1 fruit fly cellular context compared by ENCODE assay signal in genomic region chr3R:16403023-16403733, dm6.
A peak's percentile ranks its signal among the peaks of the same experiment; 100 is the strongest.
TF ChIP-seq lines count a peak whose summit lies in the region.

ss (minus strand) TSS chr3R:16403690.

TF ChIP-seq in whole organism, embryonic, 481 proteins besides CTCF, POLR2A, EP300 and RAD21 (continued from another document):
- TF ChIP-seq E2f2 (GFP tag; IDR thresholded peaks at IDR 0.05; lab: Robert Waterston, UW): no peak
- TF ChIP-seq D19B (GFP tag; optimal IDR thresholded peaks at IDR 0.05; lab: Kevin White, UChicago): no peak
- TF ChIP-seq YL-1 (GFP tag; optimal IDR thresholded peaks at IDR 0.05; lab: Kevin White, UChicago): no peak
- TF ChIP-seq Chrac-16 (GFP tag; optimal IDR thresholded peaks at IDR 0.05; lab: Kevin White, UChicago): no peak
- TF ChIP-seq CG15269 (tag; optimal IDR thresholded peaks at IDR 0.05; lab: Kevin White, UChicago): no peak
- no peak for TF ChIP-seq chn (GFP tag; optimal IDR thresholded peaks at IDR 0.05; lab: Kevin White, UChicago)
- TF ChIP-seq CG9817 (tag; optimal IDR thresholded peaks at IDR 0.05; lab: Kevin White, UChicago): no peak
- no peak for TF ChIP-seq unpg (GFP tag; optimal IDR thresholded peaks at IDR 0.05; lab: Kevin White, UChicago)
- TF ChIP-seq pan (optimal IDR thresholded peaks at IDR 0.05; lab: Kevin White, UChicago): no peak
- peak in 1 of 2 experiments; percentile 68 for TF ChIP-seq pan (GFP tag; optimal IDR thresholded peaks at IDR 0.05 in 1 of 2, IDR thresholded peaks at IDR 0.05 in 1 of 2)
- no peak for TF ChIP-seq CG18599 (GFP tag; optimal IDR thresholded peaks at IDR 0.05; lab: Kevin White, UChicago)
- TF ChIP-seq br (optimal IDR thresholded peaks at IDR 0.05; lab: Kevin White, UChicago): no peak
- no peak for TF ChIP-seq H15 (GFP tag; IDR thresholded peaks at IDR 0.05; lab: Robert Waterston, UW)
- TF ChIP-seq tna (GFP tag; IDR thresholded peaks at IDR 0.05; lab: Robert Waterston, UW; ENCODE audit: partially characterized antibody): 0 out of 2 replicates have a peak, but pooled peaks have one; percentile 9
- no peak for TF ChIP-seq CG5953 (GFP tag; IDR thresholded peaks at IDR 0.05; lab: Robert Waterston, UW)
- no peak for TF ChIP-seq CG12299 (tag; optimal IDR thresholded peaks at IDR 0.05; lab: Kevin White, UChicago)
- no peak for TF ChIP-seq wdn (GFP tag; IDR thresholded peaks at IDR 0.05; lab: Robert Waterston, UW)
- TF ChIP-seq stc (GFP tag; IDR thresholded peaks at IDR 0.05; lab: Robert Waterston, UW): no peak
- TF ChIP-seq rib (GFP tag; IDR thresholded peaks at IDR 0.05; lab: Robert Waterston, UW): no peak
- no peak for TF ChIP-seq ro (GFP tag; IDR thresholded peaks at IDR 0.05; lab: Robert Waterston, UW)
- TF ChIP-seq CG9932 (GFP tag; IDR thresholded peaks at IDR 0.05; lab: Robert Waterston, UW): 0 out of 2 replicates have a peak, but pooled peaks have one; percentile 9
- TF ChIP-seq chinmo (GFP tag; IDR thresholded peaks at IDR 0.05; lab: Robert Waterston, UW; ENCODE audit: partially characterized antibody): 0 out of 4 replicates have a peak, but pooled peaks have one; percentile 48
- TF ChIP-seq CG15479 (GFP tag; optimal IDR thresholded peaks at IDR 0.05; lab: Kevin White, UChicago): no peak
- TF ChIP-seq sc (optimal IDR thresholded peaks at IDR 0.05; lab: Kevin White, UChicago): no peak
- no peak for TF ChIP-seq sc (GFP tag; optimal IDR thresholded peaks at IDR 0.05; lab: Kevin White, UChicago)
- TF ChIP-seq Mrtf (GFP tag; IDR thresholded peaks at IDR 0.05; lab: Robert Waterston, UW): no peak
- no peak for TF ChIP-seq HLH54F (GFP tag; optimal IDR thresholded peaks at IDR 0.05; lab: Kevin White, UChicago)
- TF ChIP-seq Gug (GFP tag; IDR thresholded peaks at IDR 0.05; lab: Robert Waterston, UW): no peak
- TF ChIP-seq CG4282 (GFP tag; optimal IDR thresholded peaks at IDR 0.05; lab: Kevin White, UChicago): no peak
- no peak for TF ChIP-seq en (GFP tag; optimal IDR thresholded peaks at IDR 0.05; lab: Kevin White, UChicago)
- TF ChIP-seq ara (GFP tag; IDR thresholded peaks at IDR 0.05; lab: Robert Waterston, UW): no peak
- no peak for TF ChIP-seq gt (GFP tag; IDR thresholded peaks at IDR 0.05; lab: Robert Waterston, UW)
- TF ChIP-seq cato (GFP tag; optimal IDR thresholded peaks at IDR 0.05; lab: Kevin White, UChicago; ENCODE audit: borderline replicate concordance): no peak
- no peak for TF ChIP-seq CG4424 (GFP tag; optimal IDR thresholded peaks at IDR 0.05; lab: Kevin White, UChicago)
- peak; percentile 26 for TF ChIP-seq kni (GFP tag; optimal IDR thresholded peaks at IDR 0.05; lab: Kevin White, UChicago)
- no peak for TF ChIP-seq dmrt11E (tag; optimal IDR thresholded peaks at IDR 0.05; lab: Kevin White, UChicago)
- no peak for TF ChIP-seq sr (GFP tag; IDR thresholded peaks at IDR 0.05; lab: Robert Waterston, UW)
- TF ChIP-seq insv (GFP tag; optimal IDR thresholded peaks at IDR 0.05; lab: Kevin White, UChicago): peak in 1 of 2 experiments; percentile 86
- TF ChIP-seq CG4360 (GFP tag; IDR thresholded peaks at IDR 0.05; lab: Robert Waterston, UW): peak; percentile 65
- TF ChIP-seq Hr39 (optimal IDR thresholded peaks at IDR 0.05; lab: Kevin White, UChicago): peak; percentile 97
